Worm (Caenorhabditis elegans) whole organism, young adult: ENCODE measurements around the gene idpp-3.

Experiments used
- B0336.3 ChIP-seq: fragments of 200-800 bp; sonication (Bioruptor generic); IDR thresholded peaks from 2 replicates; pipeline ENCODE4 v1.3.6; 2022; ENCODE audit warnings: missing genetic modification characterization, missing compliant biosample characterization
- C06A6.2 ChIP-seq: fragments of 200-800 bp; sonication (Bioruptor generic); conservative IDR thresholded peaks from 2 replicates; pipeline ENCODE4 v1.3.6; 2022; ENCODE audit warnings: missing genetic modification characterization, missing compliant biosample characterization
- D2030.7 ChIP-seq: fragments of 200-800 bp; sonication (Bioruptor generic); IDR thresholded peaks from 2 replicates; pipeline ENCODE4 v1.3.6; 2022; ENCODE audit warnings: missing genetic modification reagents, missing genetic modification characterization, missing compliant biosample characterization
- F10E7.11 ChIP-seq: sonication (generic microtip); optimal IDR thresholded peaks from 2 replicates; lab custom pipeline; 2017; ENCODE audit warnings: mild to moderate bottlenecking, missing genetic modification characterization, moderate library complexity, missing compliant biosample characterization
- F22D6.2 ChIP-seq: sonication (generic microtip); optimal IDR thresholded peaks from 2 replicates; lab custom pipeline; 2016; ENCODE audit warnings: mild to moderate bottlenecking, missing genetic modification characterization, missing compliant biosample characterization
- F52B5.7 ChIP-seq: sonication (generic microtip); optimal IDR thresholded peaks from 2 replicates; lab custom pipeline; 2016; ENCODE audit warnings: mild to moderate bottlenecking, missing genetic modification characterization, missing compliant biosample characterization
- F55B11.4 ChIP-seq: sonication (generic microtip); optimal IDR thresholded peaks from 2 replicates; lab custom pipeline; 2016; ENCODE audit warnings: missing compliant biosample characterization, missing genetic modification characterization, borderline replicate concordance; ENCODE audit not compliant: insufficient read depth
- F57A8.1 ChIP-seq: fragments of 200-800 bp; sonication (Bioruptor generic); optimal IDR thresholded peaks from 2 replicates; lab custom pipeline; 2018; ENCODE audit warnings: mild to moderate bottlenecking, missing genetic modification characterization, moderate library complexity, missing compliant biosample characterization
- F57C9.4 ChIP-seq: sonication (generic microtip); optimal IDR thresholded peaks from 2 replicates; lab custom pipeline; 2017; ENCODE audit warnings: mild to moderate bottlenecking, missing genetic modification characterization, missing compliant biosample characterization
- K11D2.4 ChIP-seq: fragments of 200-800 bp; sonication (Bioruptor generic); IDR thresholded peaks from 2 replicates; pipeline ENCODE4 v1.3.6; 2022; ENCODE audit warnings: missing genetic modification reagents, missing genetic modification characterization, missing compliant biosample characterization
- Y53G8AR.9 ChIP-seq: fragments of 200-800 bp; sonication (Bioruptor generic); conservative IDR thresholded peaks from 2 replicates; pipeline ENCODE4 v1.3.6; 2022; ENCODE audit warnings: missing genetic modification reagents, missing genetic modification characterization, missing compliant biosample characterization
- Y56A3A.18 ChIP-seq: fragments of 200-800 bp; sonication (Bioruptor generic); IDR thresholded peaks from 2 replicates; pipeline ENCODE4 v1.3.6; 2022; ENCODE audit warnings: missing genetic modification reagents, missing genetic modification characterization, missing compliant biosample characterization
- aptf-3 ChIP-seq: fragments of 200-800 bp; sonication (Bioruptor generic); IDR thresholded peaks from 2 replicates; pipeline ENCODE4 v1.3.6; 2022; ENCODE audit warnings: missing genetic modification characterization, missing compliant biosample characterization
- bed-2 ChIP-seq: fragments of 200-800 bp; sonication (Bioruptor generic); IDR thresholded peaks from 2 replicates; pipeline ENCODE4 v1.3.6; 2022; ENCODE audit warnings: missing genetic modification reagents, missing genetic modification characterization, missing compliant biosample characterization
- cebp-1 ChIP-seq, 2 experiments: fragments of 200-800 bp in 1 of 2; sonication (Bioruptor generic) in 1 of 2; sonication (generic microtip) in 1 of 2; IDR thresholded peaks in 1 of 2; optimal IDR thresholded peaks in 1 of 2; 2 replicates each; pipeline versions ENCODE4 v1.3.6 to Lab custom; 2017 to 2022; ENCODE audit warnings: missing compliant biosample characterization in 2 of 2, missing genetic modification characterization in 2 of 2, mild to moderate bottlenecking in 1 of 2, missing genetic modification reagents in 1 of 2, moderate library complexity in 1 of 2
- cebp-2 ChIP-seq: fragments of 200-800 bp; sonication (Bioruptor generic); IDR thresholded peaks from 2 replicates; pipeline ENCODE4 v1.3.6; 2022; ENCODE audit warnings: missing genetic modification characterization, missing compliant biosample characterization
- ceh-58 ChIP-seq: fragments of 200-800 bp; sonication (Bioruptor generic); IDR thresholded peaks from 2 replicates; pipeline ENCODE4 v1.3.6; 2022; ENCODE audit warnings: missing genetic modification characterization, missing compliant biosample characterization
- ceh-91 ChIP-seq: fragments of 200-800 bp; sonication (Bioruptor generic); IDR thresholded peaks from 2 replicates; pipeline ENCODE4 v1.3.6; 2022; ENCODE audit warnings: missing genetic modification reagents, missing genetic modification characterization, missing compliant biosample characterization
- die-1 ChIP-seq: sonication (generic microtip); optimal IDR thresholded peaks from 2 replicates; lab custom pipeline; 2016; ENCODE audit warnings: missing genotype, mild to moderate bottlenecking, missing genetic modification characterization, missing compliant biosample characterization
- dpff-1 ChIP-seq: sonication (generic microtip); optimal IDR thresholded peaks from 2 replicates; lab custom pipeline; 2017; ENCODE audit warnings: mild to moderate bottlenecking, missing genetic modification characterization, missing compliant biosample characterization
- egl-18 ChIP-seq: fragments of 200-800 bp; sonication (Bioruptor generic); IDR thresholded peaks from 2 replicates; pipeline ENCODE4 v1.3.6; 2022; ENCODE audit warnings: missing genetic modification reagents, missing genetic modification characterization, missing compliant biosample characterization
- ekl-4 ChIP-seq: fragments of 200-800 bp; sonication (Bioruptor generic); IDR thresholded peaks from 2 replicates; pipeline ENCODE4 v1.3.6; 2022; ENCODE audit warnings: missing genetic modification reagents, missing genetic modification characterization, missing compliant biosample characterization
- ets-4 ChIP-seq: fragments of 200-800 bp; sonication (Bioruptor generic); optimal IDR thresholded peaks from 2 replicates; lab custom pipeline; 2018; ENCODE audit warnings: mild to moderate bottlenecking, missing genetic modification characterization, missing compliant biosample characterization
- fkh-3 ChIP-seq: sonication (generic microtip); optimal IDR thresholded peaks from 2 replicates; lab custom pipeline; 2016; ENCODE audit warnings: mild to moderate bottlenecking, missing genetic modification characterization, missing compliant biosample characterization
- gei-17 ChIP-seq: fragments of 200-800 bp; sonication (Bioruptor generic); optimal IDR thresholded peaks from 2 replicates; lab custom pipeline; 2018; ENCODE audit warnings: mild to moderate bottlenecking, missing genetic modification characterization, missing compliant biosample characterization
- hlh-12 ChIP-seq: sonication (generic microtip); optimal IDR thresholded peaks from 2 replicates; lab custom pipeline; 2016; ENCODE audit warnings: missing genetic modification characterization, missing compliant biosample characterization
- hlh-26 ChIP-seq: fragments of 200-800 bp; sonication (Bioruptor generic); conservative IDR thresholded peaks from 2 replicates; pipeline ENCODE4 v1.3.6; 2022; ENCODE audit warnings: missing genetic modification reagents, missing genetic modification characterization, missing compliant biosample characterization
- hmg-1.2 ChIP-seq: fragments of 200-800 bp; sonication (Bioruptor generic); IDR thresholded peaks from 2 replicates; pipeline ENCODE4 v1.3.6; 2022; ENCODE audit warnings: missing genetic modification reagents, missing genetic modification characterization, missing compliant biosample characterization
- hmg-20 ChIP-seq: fragments of 200-800 bp; sonication (Bioruptor generic); IDR thresholded peaks from 2 replicates; pipeline ENCODE4 v1.3.6; 2022; ENCODE audit warnings: missing genetic modification reagents, missing genetic modification characterization, missing compliant biosample characterization
- lag-1 ChIP-seq: fragments of 200-800 bp; sonication (Bioruptor generic); IDR thresholded peaks from 2 replicates; pipeline ENCODE4 v1.3.6; 2022; ENCODE audit warnings: missing genetic modification reagents, missing genetic modification characterization, missing compliant biosample characterization
- let-526 ChIP-seq: fragments of 200-800 bp; sonication (Bioruptor generic); IDR thresholded peaks from 2 replicates; pipeline ENCODE4 v1.3.6; 2022; ENCODE audit warnings: missing genetic modification reagents, missing genetic modification characterization, missing compliant biosample characterization
- let-607 ChIP-seq, 2 experiments: fragments of 200-800 bp in 1 of 2; sonication (Bioruptor generic) in 1 of 2; sonication (generic microtip) in 1 of 2; optimal IDR thresholded peaks; 2 replicates each; lab custom pipeline; 2016 to 2018; ENCODE audit warnings: mild to moderate bottlenecking in 2 of 2, missing compliant biosample characterization in 2 of 2, missing genetic modification characterization in 2 of 2, moderate library complexity in 2 of 2, missing genotype in 1 of 2
- lin-54 ChIP-seq: fragments of 200-800 bp; sonication (Bioruptor generic); optimal IDR thresholded peaks from 2 replicates; lab custom pipeline; 2018; ENCODE audit warnings: mild to moderate bottlenecking, missing genetic modification characterization, missing compliant biosample characterization
- lsl-1 ChIP-seq: fragments of 200-800 bp; sonication (Bioruptor generic); optimal IDR thresholded peaks from 2 replicates; lab custom pipeline; 2018; ENCODE audit warnings: mild to moderate bottlenecking, missing genetic modification characterization, moderate library complexity, missing compliant biosample characterization
- nfya-2 ChIP-seq: fragments of 200-800 bp; sonication (Bioruptor generic); IDR thresholded peaks from 2 replicates; pipeline ENCODE4 v1.3.6; 2022; ENCODE audit warnings: missing genetic modification reagents, missing genetic modification characterization, missing compliant biosample characterization
- nhr-27 ChIP-seq: fragments of 200-800 bp; sonication (Bioruptor generic); optimal IDR thresholded peaks from 2 replicates; lab custom pipeline; 2018; ENCODE audit warnings: mild to moderate bottlenecking, missing genetic modification characterization, moderate library complexity, missing compliant biosample characterization
- nhr-80 ChIP-seq: sonication (generic microtip); optimal IDR thresholded peaks from 2 replicates; lab custom pipeline; 2016; ENCODE audit warnings: missing genetic modification characterization, missing compliant biosample characterization
- snpc-1.1 ChIP-seq: sonication (generic microtip); optimal IDR thresholded peaks from 2 replicates; lab custom pipeline; 2017; ENCODE audit warnings: missing genetic modification characterization, mild to moderate bottlenecking, missing compliant biosample characterization, antibody characterized with exemption, moderate library complexity, missing genotype, missing genetic modification reagents; ENCODE audit not compliant: insufficient read depth
- snpc-4 ChIP-seq, 5 experiments: fragments of 150-350 bp in 1 of 5; sonication (generic microtip) in 4 of 5; optimal IDR thresholded peaks; 2 replicates each; lab custom pipeline; 2014 to 2018; ENCODE audit warnings: missing genetic modification characterization in 5 of 5, missing biosample characterization in 3 of 5, antibody characterized with exemption in 2 of 5, mild to moderate bottlenecking in 2 of 5, missing compliant biosample characterization in 2 of 5, missing genotype in 2 of 5, moderate library complexity in 2 of 5, missing genetic modification reagents in 1 of 5
- sptf-2 ChIP-seq: fragments of 200-800 bp; sonication (Bioruptor generic); optimal IDR thresholded peaks from 2 replicates; lab custom pipeline; 2018; ENCODE audit warnings: mild to moderate bottlenecking, missing genetic modification characterization, missing compliant biosample characterization
- tbx-9 ChIP-seq: sonication (generic microtip); optimal IDR thresholded peaks from 2 replicates; lab custom pipeline; 2016; ENCODE audit warnings: borderline replicate concordance, missing genetic modification characterization, inconsistent platforms, missing compliant biosample characterization
- ztf-28 ChIP-seq: fragments of 200-800 bp; sonication (Bioruptor generic); IDR thresholded peaks from 2 replicates; pipeline ENCODE4 v1.3.6; 2022; ENCODE audit warnings: missing genetic modification reagents, missing genetic modification characterization, missing compliant biosample characterization
- ztf-3 ChIP-seq: fragments of 200-800 bp; sonication (Bioruptor generic); optimal IDR thresholded peaks from 2 replicates; lab custom pipeline; 2018; ENCODE audit warnings: mild to moderate bottlenecking, missing genetic modification characterization, missing compliant biosample characterization
- ztf-6 ChIP-seq: fragments of 200-800 bp; sonication (Bioruptor generic); IDR thresholded peaks from 2 replicates; pipeline ENCODE4 v1.3.6; 2022; ENCODE audit warnings: missing genetic modification reagents, missing genetic modification characterization, missing compliant biosample characterization

Gene idpp-3

ce11 chrX:14976840-14977534 lies 15.6 kb upstream of the idpp-3 start (continued):
- TF ChIP-seq F55B11.4 (tag; lab: Kevin White, UChicago) (no peak), K11D2.4 (no peak), hlh-26 (GFP tag; lab: Robert Waterston, UW) (no peak), D2030.7 (GFP tag; lab: Robert Waterston, UW) (peak; percentile 36; the same call in 1 of the 2 replicates), nfya-2 (GFP tag; lab: Robert Waterston, UW) (no peak), F57C9.4 (tag; lab: Kevin White, UChicago) (no peak), C06A6.2 (GFP tag; lab: Robert Waterston, UW) (no peak), egl-18 (GFP tag; lab: Robert Waterston, UW) (no peak), dpff-1 (tag; lab: Kevin White, UChicago) (no peak)
- TF ChIP-seq, all 124 proteins: peak for 12

ce11 chrX:14975467-14976167 lies 14.2 kb upstream of the idpp-3 start, which contains the start of gene F20D1.3:
Gene F20D1.3, plus strand, starts transcription at chrX:14976117.
- TF ChIP-seq F57A8.1 (GFP tag; lab: Kevin White, UChicago) (no peak), hlh-12 (no peak), B0336.3 (no peak), tbx-9 (no peak), sptf-2 (GFP tag; lab: Kevin White, UChicago) (no peak), ztf-3 (GFP tag; lab: Kevin White, UChicago) (no peak), aptf-3 (GFP tag; lab: Robert Waterston, UW) (no peak), hmg-1.2 (no peak), F22D6.2 (tag; lab: Kevin White, UChicago) (no peak), ekl-4 (GFP tag; lab: Robert Waterston, UW) (no peak), F10E7.11 (tag; lab: Kevin White, UChicago) (no peak), snpc-4 (GFP tag; optimal IDR thresholded peaks at IDR 0.05; lab: Kevin White, UChicago) (no peak), snpc-4 (tag; optimal IDR thresholded peaks at IDR 0.05; lab: Kevin White, UChicago) (peak in 1 of 4 experiments; percentile 25), Y53G8AR.9 (no peak), bed-2 (no peak), let-607 (tag; optimal IDR thresholded peaks at IDR 0.05; lab: Kevin White, UChicago) (no peak), cebp-1 (GFP tag; IDR thresholded peaks at IDR 0.05; lab: Robert Waterston, UW) (no peak; the same call in 1 of the 2 replicates), cebp-1 (tag; optimal IDR thresholded peaks at IDR 0.05; lab: Kevin White, UChicago) (peak; percentile 86), lag-1 (GFP tag; lab: Robert Waterston, UW) (no peak), ceh-91 (GFP tag; lab: Robert Waterston, UW) (no peak), fkh-3 (tag; lab: Kevin White, UChicago) (no peak), lsl-1 (no peak), F52B5.7 (tag; lab: Kevin White, UChicago) (no peak), ets-4 (GFP tag; lab: Kevin White, UChicago) (no peak), gei-17 (GFP tag; lab: Kevin White, UChicago) (no peak), ceh-58 (GFP tag; lab: Robert Waterston, UW) (no peak), nhr-80 (tag; lab: Kevin White, UChicago) (peak; percentile 40), snpc-1.1 (tag; lab: Kevin White, UChicago) (no peak), D2030.7 (GFP tag; lab: Robert Waterston, UW) (no peak), cebp-2 (GFP tag; lab: Robert Waterston, UW) (no peak), ztf-28 (GFP tag; lab: Robert Waterston, UW) (no peak), let-526 (GFP tag; lab: Robert Waterston, UW) (no peak), die-1 (tag; lab: Kevin White, UChicago) (peak; percentile 37), lin-54 (GFP tag; lab: Kevin White, UChicago) (no peak), hmg-20 (GFP tag; lab: Robert Waterston, UW) (no peak), ztf-6 (no peak), Y56A3A.18 (GFP tag; lab: Robert Waterston, UW) (no peak), nhr-27 (tag; lab: Kevin White, UChicago) (no peak)
